Fruit fly (Drosophila melanogaster): Measurements from ENCODE around the gene Lsp2.

Lsp2 gene

DNA sequence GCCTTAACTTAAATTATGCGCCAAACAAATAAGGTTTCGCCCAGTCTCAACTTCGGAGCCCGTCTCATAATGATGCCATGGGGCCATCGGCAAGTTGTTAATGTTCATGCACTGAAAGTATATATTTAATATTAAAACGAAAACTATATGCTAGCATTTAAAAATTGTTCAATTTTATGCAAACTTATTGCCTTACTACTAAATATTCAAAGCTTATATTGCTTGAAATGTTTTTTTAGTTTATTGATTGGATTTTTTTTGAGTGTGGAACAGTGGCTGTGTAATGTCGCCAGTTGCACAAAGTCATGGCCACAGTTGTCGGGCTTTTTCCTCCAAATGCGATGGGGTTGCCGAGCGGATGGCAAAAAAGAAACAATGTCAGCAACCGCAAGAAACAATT, 15.0 kb upstream of the Lsp2 start (continued):
- TF ChIP-seq CG7368 (GFP tag; optimal IDR thresholded peaks at IDR 0.05) = peak; percentile 81
- peak; percentile 84 for TF ChIP-seq Hr4 (GFP tag; optimal IDR thresholded peaks at IDR 0.05)
- peak; percentile 68 to 81 for TF ChIP-seq ss (GFP tag; optimal IDR thresholded peaks at IDR 0.05)
- TF ChIP-seq Sox15 (GFP tag; optimal IDR thresholded peaks at IDR 0.05) = peak; percentile 43
- TF ChIP-seq Sox102F (GFP tag; optimal IDR thresholded peaks at IDR 0.05) = peak; percentile 88
- TF ChIP-seq Eip78C (GFP tag) = peak; percentile 92
- peak; percentile 56 for TF ChIP-seq CG6854 (GFP tag; optimal IDR thresholded peaks at IDR 0.05)
- TF ChIP-seq Ets21C (GFP tag; optimal IDR thresholded peaks at IDR 0.05) = peak; percentile 70
- TF ChIP-seq spab (GFP tag; optimal IDR thresholded peaks at IDR 0.05) = peak; percentile 68
- peak; percentile 86 for TF ChIP-seq Ets96B (tag; optimal IDR thresholded peaks at IDR 0.05)
- peak; percentile 90 for TF ChIP-seq CG3919 (GFP tag; optimal IDR thresholded peaks at IDR 0.05)
- TF ChIP-seq cyc (GFP tag; optimal IDR thresholded peaks at IDR 0.05) = peak; percentile 86
- peak; percentile 94 for TF ChIP-seq CG6163 (GFP tag; IDR thresholded peaks at IDR 0.05)
- peak; percentile 71 for TF ChIP-seq CG8319 (GFP tag; optimal IDR thresholded peaks at IDR 0.05)
- peak; percentile 82 for TF ChIP-seq acj6 (GFP tag; optimal IDR thresholded peaks at IDR 0.05)
- TF ChIP-seq fkh (GFP tag; optimal IDR thresholded peaks at IDR 0.05) = no peak
- peak; percentile 60 for TF ChIP-seq dac (GFP tag; optimal IDR thresholded peaks at IDR 0.05)
- no peak for TF ChIP-seq CG6276 (GFP tag; optimal IDR thresholded peaks at IDR 0.05)
- TF ChIP-seq fd85E (GFP tag; optimal IDR thresholded peaks at IDR 0.05) = peak; percentile 54
- peak; percentile 91 for TF ChIP-seq eg (GFP tag; IDR thresholded peaks at IDR 0.05)
- peak; percentile 89 for TF ChIP-seq esn (GFP tag; optimal IDR thresholded peaks at IDR 0.05)
- TF ChIP-seq CG10669 (GFP tag; optimal IDR thresholded peaks at IDR 0.05) = peak; percentile 88
- TF ChIP-seq Sox14 (GFP tag; optimal IDR thresholded peaks at IDR 0.05) = peak; percentile 80
- TF ChIP-seq lz (GFP tag; optimal IDR thresholded peaks at IDR 0.05) = peak; percentile 79
- TF ChIP-seq topi (GFP tag; optimal IDR thresholded peaks at IDR 0.05) = peak; percentile 85
- TF ChIP-seq CG3032 (tag; optimal IDR thresholded peaks at IDR 0.05) = peak; percentile 82

DNA sequence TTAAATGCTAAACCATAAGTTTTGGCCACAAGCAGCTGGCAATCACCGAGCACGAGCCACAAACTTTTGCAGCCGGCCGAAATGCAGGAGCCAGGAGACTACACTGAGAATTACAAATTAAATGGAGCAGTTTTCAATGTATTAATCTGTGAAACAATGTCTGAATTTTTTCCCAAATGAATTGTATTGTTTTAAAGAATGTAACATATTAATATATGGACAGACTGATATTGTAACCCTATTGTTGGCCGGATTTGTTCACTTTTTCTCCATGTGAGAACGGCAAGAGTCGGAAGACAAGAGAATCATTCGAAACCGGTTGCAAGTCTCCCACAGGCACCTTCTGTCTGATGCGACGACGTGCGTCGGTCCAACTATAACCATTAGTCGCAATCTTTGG, 14.1 kb upstream of the Lsp2 start:
- TF ChIP-seq Eip93F (GFP tag; optimal IDR thresholded peaks at IDR 0.05) (peak; percentile 90), Lpt (GFP tag; optimal IDR thresholded peaks at IDR 0.05) (peak; percentile 76), dsx (GFP tag; optimal IDR thresholded peaks at IDR 0.05; ENCODE audit: poor library complexity, severe bottlenecking) (peak; percentile 91), CG16779 (tag; optimal IDR thresholded peaks at IDR 0.05) (peak; percentile 72), CG4318 (GFP tag; optimal IDR thresholded peaks at IDR 0.05) (peak; percentile 17), esn (GFP tag; optimal IDR thresholded peaks at IDR 0.05) (peak; percentile 96), Eip78C (GFP tag) (peak; percentile 98), CG6163 (GFP tag; IDR thresholded peaks at IDR 0.05) (peak; percentile 93), CG8319 (GFP tag; optimal IDR thresholded peaks at IDR 0.05) (peak; percentile 72), salr (GFP tag; optimal IDR thresholded peaks at IDR 0.05) (peak; percentile 74 to 79), CG10631 (GFP tag; optimal IDR thresholded peaks at IDR 0.05) (peak; percentile 92), pdm3 (GFP tag; optimal IDR thresholded peaks at IDR 0.05) (peak; percentile 86), acj6 (GFP tag; optimal IDR thresholded peaks at IDR 0.05) (peak; percentile 87), spab (GFP tag; optimal IDR thresholded peaks at IDR 0.05) (peak; percentile 82), CG8632 (GFP tag; optimal IDR thresholded peaks at IDR 0.05) (peak; percentile 81), CG11294 (GFP tag; IDR thresholded peaks at IDR 0.05) (0 out of 2 replicates have a peak, but pooled peaks have one; percentile 33), achi (GFP tag; optimal IDR thresholded peaks at IDR 0.05) (peak; percentile 89), Hr39 (GFP tag; optimal IDR thresholded peaks at IDR 0.05) (peak; percentile 92), CG34406 (GFP tag; optimal IDR thresholded peaks at IDR 0.05) (peak; percentile 85), CG31627 (GFP tag; optimal IDR thresholded peaks at IDR 0.05) (peak; percentile 93), Gug (GFP tag; IDR thresholded peaks at IDR 0.05) (peak; percentile 67), OdsH (GFP tag; optimal IDR thresholded peaks at IDR 0.05) (peak; percentile 85), fd59A (GFP tag; optimal IDR thresholded peaks at IDR 0.05) (peak; percentile 79), Hr38 (GFP tag; optimal IDR thresholded peaks at IDR 0.05) (no peak), CG11762 (GFP tag; optimal IDR thresholded peaks at IDR 0.05; ENCODE audit: insufficient read depth) (peak; percentile 77), topi (GFP tag; optimal IDR thresholded peaks at IDR 0.05) (peak; percentile 94), CG7368 (GFP tag; optimal IDR thresholded peaks at IDR 0.05) (peak; percentile 81), Blimp-1 (GFP tag; optimal IDR thresholded peaks at IDR 0.05) (peak; percentile 79), dac (GFP tag; optimal IDR thresholded peaks at IDR 0.05) (peak; percentile 48), CG9139 (GFP tag; optimal IDR thresholded peaks at IDR 0.05) (peak; percentile 80), CG3032 (tag; optimal IDR thresholded peaks at IDR 0.05) (peak; percentile 89), CG15336 (GFP tag; IDR thresholded peaks at IDR 0.05) (peak; percentile 74), CG6276 (GFP tag; optimal IDR thresholded peaks at IDR 0.05) (no peak), svp (GFP tag) (peak; percentile 97), Met (GFP tag; optimal IDR thresholded peaks at IDR 0.05) (peak; percentile 95)

Measured in whole organism, prepupa.